Fruit fly (Drosophila melanogaster): ENCODE data around the gene RpL8.

The RpL8 gene

dm6 chr3L:2586804-2587561, at the start of gene RpL8:
Gene RpL8 (plus strand): TSS chr3L:2587456.
- peak; percentile 81 for TF ChIP-seq CG17801 (GFP tag; optimal IDR thresholded peaks at IDR 0.05; ENCODE audit: partially characterized antibody)

DNA sequence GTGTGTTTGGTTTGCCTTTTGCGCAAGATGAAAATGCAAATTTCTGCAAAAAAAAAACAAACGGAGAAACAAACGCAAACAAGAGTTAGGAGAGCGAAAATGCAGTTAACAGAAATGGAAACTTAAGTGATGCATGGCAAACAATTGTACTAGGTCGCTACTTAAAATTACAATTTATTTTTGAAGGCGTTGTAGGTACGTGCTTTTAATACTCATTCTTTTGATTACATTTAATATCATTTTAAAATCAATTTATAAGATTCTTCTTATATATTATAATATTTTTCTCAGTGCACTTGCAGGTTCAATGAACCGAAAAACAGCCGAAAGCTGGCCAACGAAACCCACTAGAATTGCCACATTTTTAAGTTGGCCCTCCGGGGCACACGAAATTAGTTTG, 45.9 kb upstream of the RpL8 start:
- TF ChIP-seq CG17801 (GFP tag; optimal IDR thresholded peaks at IDR 0.05; ENCODE audit: partially characterized antibody), result no peak

dm6 chr3L:2544435-2545076, 42.7 kb upstream of the RpL8 start:
- no peak for TF ChIP-seq CG17801 (GFP tag; optimal IDR thresholded peaks at IDR 0.05; ENCODE audit: partially characterized antibody)

dm6 chr3L:2545077-2545453, 42.2 kb upstream of the RpL8 start:
- no peak for TF ChIP-seq CG17801 (GFP tag; optimal IDR thresholded peaks at IDR 0.05; ENCODE audit: partially characterized antibody)

DNA sequence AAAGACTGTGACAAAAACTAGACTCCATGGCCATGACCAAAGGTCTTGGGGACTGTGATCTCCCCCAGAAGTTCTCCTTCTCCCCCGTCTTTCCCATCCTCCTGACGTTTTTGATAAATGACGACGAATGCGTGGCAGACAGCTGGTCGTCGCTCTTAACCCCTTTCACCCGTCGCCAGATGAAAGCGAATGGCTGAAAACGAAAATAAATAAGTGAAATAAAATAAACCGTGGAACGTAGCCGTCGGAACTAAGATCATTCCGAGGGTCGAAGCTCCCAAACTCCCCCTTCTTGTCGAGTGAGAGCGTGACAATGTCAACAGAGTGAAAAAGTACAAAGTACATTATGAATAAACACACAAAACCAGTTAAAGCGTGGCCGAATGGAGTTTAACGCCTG, 41.3 kb upstream of the RpL8 start:
- no peak for TF ChIP-seq CG17801 (GFP tag; optimal IDR thresholded peaks at IDR 0.05; ENCODE audit: partially characterized antibody)

DNA sequence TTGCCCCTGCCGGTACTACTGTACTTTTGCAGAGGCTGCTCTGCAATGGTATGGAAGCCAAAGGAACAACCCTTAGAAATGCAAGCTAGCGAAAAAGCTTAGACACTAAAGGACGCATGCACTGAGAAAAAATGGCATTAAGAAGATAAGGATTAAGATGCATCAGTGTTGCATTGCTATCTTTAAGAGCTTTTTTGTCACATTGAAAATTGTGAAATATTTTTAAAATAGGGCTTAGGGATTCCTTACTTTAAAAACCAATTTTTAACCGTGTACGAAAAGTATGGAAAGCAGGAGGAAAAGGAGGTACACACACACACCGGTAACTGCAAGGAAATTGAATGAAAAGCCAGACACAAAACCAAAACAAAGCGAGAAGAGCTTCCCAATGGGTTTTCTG, 38.3 kb upstream of the RpL8 start:
- no peak for TF ChIP-seq CG17801 (GFP tag; optimal IDR thresholded peaks at IDR 0.05; ENCODE audit: partially characterized antibody)

dm6 chr3L:2551137-2551676, 36.0 kb upstream of the RpL8 start:
- no peak for TF ChIP-seq CG17801 (GFP tag; optimal IDR thresholded peaks at IDR 0.05; ENCODE audit: partially characterized antibody)

dm6 chr3L:2552116-2552843, 35.0 kb upstream of the RpL8 start:
- TF ChIP-seq CG17801 (GFP tag; optimal IDR thresholded peaks at IDR 0.05; ENCODE audit: partially characterized antibody), result no peak

DNA sequence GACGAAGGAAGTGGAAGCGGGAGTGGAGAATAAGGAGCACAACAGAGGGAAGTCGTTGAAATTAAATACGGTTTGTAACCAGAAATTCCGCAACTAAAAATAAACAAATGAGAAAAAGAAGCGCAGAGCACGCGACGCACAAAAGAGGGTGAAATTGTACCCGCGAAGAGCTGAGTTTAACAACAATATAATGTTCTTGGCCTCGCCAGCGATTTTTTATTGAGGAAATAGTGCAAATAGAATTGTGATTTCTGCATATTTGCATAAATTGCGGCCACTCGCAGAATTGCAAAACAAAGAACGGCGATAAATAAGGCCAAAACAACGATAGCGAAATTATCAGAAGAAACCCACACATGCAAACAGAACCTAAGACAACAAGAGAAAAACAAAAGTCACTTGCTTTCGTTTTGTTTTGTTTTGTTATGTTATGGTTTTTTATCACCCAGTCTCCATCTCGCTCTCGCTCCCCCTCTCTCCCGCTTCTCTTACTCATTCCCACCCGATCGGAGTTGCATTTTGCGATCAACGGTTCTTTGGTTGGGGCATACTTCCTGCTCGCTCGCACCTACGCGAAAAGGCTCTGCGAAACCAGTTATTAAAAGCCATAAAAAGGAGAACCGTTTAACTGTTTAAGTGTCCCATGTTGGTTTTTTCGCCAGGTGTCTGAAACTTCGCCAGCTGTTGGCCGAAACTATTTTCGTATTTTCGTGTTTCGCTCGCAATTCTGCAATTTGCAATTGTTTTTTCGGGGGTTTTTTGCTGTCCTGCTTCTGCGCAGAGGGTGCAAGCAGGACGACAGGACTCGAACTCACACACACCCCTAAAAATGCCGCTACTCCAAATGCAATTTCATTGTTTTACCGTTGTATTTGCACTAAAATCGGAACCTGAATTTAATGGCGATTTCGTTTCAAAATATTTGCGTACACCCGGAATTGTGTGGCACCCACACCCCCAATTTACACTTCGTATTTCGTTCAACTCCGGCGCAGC, 34.1 kb upstream of the RpL8 start:
- TF ChIP-seq CG17801 (GFP tag; optimal IDR thresholded peaks at IDR 0.05; ENCODE audit: partially characterized antibody), result peak; percentile 95

DNA sequence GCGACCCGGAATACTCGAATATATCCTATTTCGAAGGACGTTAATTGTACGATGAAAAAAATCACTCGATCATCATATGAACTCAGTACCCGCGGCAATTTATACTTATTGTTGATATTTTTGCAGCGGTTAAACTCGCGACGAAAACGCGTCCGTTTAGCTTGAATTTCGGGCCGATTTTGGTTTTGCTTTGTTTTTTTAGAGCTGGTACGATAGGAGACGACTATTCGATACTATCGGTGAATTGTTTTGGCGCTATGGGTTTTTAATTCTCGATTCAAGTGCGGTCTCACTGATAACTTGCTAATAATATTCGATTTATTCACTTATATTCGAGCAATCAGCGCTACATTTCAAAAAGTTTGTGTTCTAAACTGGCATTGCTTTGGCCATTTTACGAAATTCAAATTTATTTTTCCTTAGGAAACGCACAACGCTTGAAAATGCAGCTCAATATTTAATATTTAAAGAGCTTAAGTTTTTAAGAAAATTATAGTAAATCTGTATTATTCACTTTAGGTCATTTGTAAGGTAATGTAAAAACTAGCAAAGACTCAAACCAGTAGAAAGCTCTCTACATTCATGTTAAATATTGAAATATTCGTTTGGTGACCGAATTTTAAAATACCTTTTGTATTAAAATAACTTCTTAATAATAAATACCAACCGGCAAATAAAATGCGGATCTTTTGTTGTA, 33.0 kb upstream of the RpL8 start, which contains the start of gene Spn:
Spn (minus strand) TSS at position 175 of the 697 bp plus-strand sequence.
- peak; percentile 86 for TF ChIP-seq CG17801 (GFP tag; optimal IDR thresholded peaks at IDR 0.05; ENCODE audit: partially characterized antibody)

dm6 chr3L:2555670-2556069, 31.6 kb upstream of the RpL8 start:
- no peak for TF ChIP-seq CG17801 (GFP tag; optimal IDR thresholded peaks at IDR 0.05; ENCODE audit: partially characterized antibody)

- TF ChIP-seq CG17801 (GFP tag; optimal IDR thresholded peaks at IDR 0.05; ENCODE audit: partially characterized antibody), result no peak
These were observed 21.2 kb upstream of the RpL8 start for dm6 chr3L:2566029-2566428.

DNA sequence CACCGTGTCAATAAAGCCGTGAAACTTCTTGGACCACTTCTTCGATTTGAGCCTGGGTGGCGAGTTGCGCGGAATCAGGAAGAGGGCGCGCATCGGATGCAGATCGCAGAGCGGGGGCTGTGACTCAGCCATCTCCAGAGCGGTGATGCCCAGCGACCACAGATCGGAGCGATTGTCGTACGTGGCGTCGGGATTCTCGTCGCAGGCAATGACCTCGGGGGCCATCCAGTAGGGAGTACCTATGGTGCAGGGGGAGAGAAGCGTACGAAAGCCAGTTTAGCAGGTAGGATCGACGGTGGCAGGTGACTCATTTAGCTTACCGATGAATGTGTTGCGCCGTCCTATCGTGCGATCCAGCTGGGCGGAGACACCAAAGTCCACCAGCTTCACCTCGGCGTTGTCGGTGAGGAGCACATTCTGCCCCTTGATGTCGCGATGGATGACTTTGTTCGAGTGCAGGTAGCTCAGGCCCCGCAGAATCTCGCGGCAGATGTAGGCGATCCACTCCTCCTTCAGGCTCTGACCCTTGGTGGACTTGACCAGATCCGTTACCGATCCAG, 20.1 kb upstream of the RpL8 start:
- no peak for TF ChIP-seq CG17801 (GFP tag; optimal IDR thresholded peaks at IDR 0.05; ENCODE audit: partially characterized antibody)

dm6 chr3L:2568274-2568673, 19.0 kb upstream of the RpL8 start:
- no peak for TF ChIP-seq CG17801 (GFP tag; optimal IDR thresholded peaks at IDR 0.05; ENCODE audit: partially characterized antibody)
